Worm (Caenorhabditis elegans) whole organism, young adult: ENCODE measurements around the gene lrpc-1.

Source experiments
- B0261.1 ChIP-seq: sonication (generic microtip); optimal IDR thresholded peaks from 2 replicates; lab custom pipeline; 2016; ENCODE audit warnings: mild to moderate bottlenecking, missing genetic modification characterization, moderate library complexity, missing compliant biosample characterization
- C17E4.6 ChIP-seq: fragments of 200-800 bp; sonication (Bioruptor generic); IDR thresholded peaks from 2 replicates; pipeline ENCODE4 v1.3.6; 2022; ENCODE audit warnings: missing genetic modification reagents, missing genetic modification characterization, missing compliant biosample characterization
- D2030.7 ChIP-seq: fragments of 200-800 bp; sonication (Bioruptor generic); IDR thresholded peaks from 2 replicates; pipeline ENCODE4 v1.3.6; 2022; ENCODE audit warnings: missing genetic modification reagents, missing genetic modification characterization, missing compliant biosample characterization
- F33H1.4 ChIP-seq: fragments of 200-800 bp; sonication (Bioruptor generic); IDR thresholded peaks from 2 replicates; pipeline ENCODE4 v1.3.6; 2022; ENCODE audit warnings: missing genetic modification reagents, missing genetic modification characterization, missing compliant biosample characterization
- F39B2.1 ChIP-seq: fragments of 200-800 bp; sonication (Bioruptor generic); IDR thresholded peaks from 2 replicates; pipeline ENCODE4 v1.3.6; 2022; ENCODE audit warnings: missing genetic modification reagents, missing genetic modification characterization, missing compliant biosample characterization
- F49E8.2 ChIP-seq: sonication (generic microtip); optimal IDR thresholded peaks from 3 replicates; lab custom pipeline; 2017; ENCODE audit warnings: missing genetic modification characterization, mild to moderate bottlenecking, missing compliant biosample characterization, antibody characterized with exemption, moderate library complexity; ENCODE audit not compliant: insufficient read depth
- F55B11.4 ChIP-seq: sonication (generic microtip); optimal IDR thresholded peaks from 2 replicates; lab custom pipeline; 2016; ENCODE audit warnings: missing compliant biosample characterization, missing genetic modification characterization, borderline replicate concordance; ENCODE audit not compliant: insufficient read depth
- F57A8.1 ChIP-seq: fragments of 200-800 bp; sonication (Bioruptor generic); optimal IDR thresholded peaks from 2 replicates; lab custom pipeline; 2018; ENCODE audit warnings: mild to moderate bottlenecking, missing genetic modification characterization, moderate library complexity, missing compliant biosample characterization
- K12H6.12 ChIP-seq: fragments of 200-800 bp; sonication (Bioruptor generic); optimal IDR thresholded peaks from 2 replicates; lab custom pipeline; 2018; ENCODE audit warnings: mild to moderate bottlenecking, missing genetic modification characterization, missing compliant biosample characterization
- T07F8.4 ChIP-seq: sonication (generic microtip); optimal IDR thresholded peaks from 2 replicates; lab custom pipeline; 2016; ENCODE audit warnings: mild to moderate bottlenecking, missing genetic modification characterization, moderate library complexity, missing compliant biosample characterization
- Y53F4B.3 ChIP-seq: fragments of 200-800 bp; sonication (Bioruptor generic); IDR thresholded peaks from 2 replicates; pipeline ENCODE4 v1.3.6; 2022; ENCODE audit warnings: missing genetic modification reagents, missing genetic modification characterization, missing compliant biosample characterization
- akir-1 ChIP-seq: fragments of 200-800 bp; sonication (Bioruptor generic); optimal IDR thresholded peaks from 2 replicates; lab custom pipeline; 2018; ENCODE audit warnings: mild to moderate bottlenecking, missing genetic modification characterization, moderate library complexity, missing compliant biosample characterization
- ama-1 ChIP-seq, 3 experiments: fragments of 150-350 bp in 1 of 3; sonication (generic microtip) in 2 of 3; optimal IDR thresholded peaks; 2 replicates each; lab custom pipeline; 2014 to 2018; ENCODE audit warnings: missing biosample characterization in 2 of 3, missing genetic modification characterization in 2 of 3, missing genetic modification reagents in 2 of 3
- aptf-2 ChIP-seq: fragments of 200-800 bp; sonication (Bioruptor generic); conservative IDR thresholded peaks from 2 replicates; pipeline ENCODE4 v1.3.6; 2022; ENCODE audit warnings: missing genetic modification reagents, missing genetic modification characterization, missing compliant biosample characterization
- atf-7 ChIP-seq: sonication (generic microtip); optimal IDR thresholded peaks from 2 replicates; lab custom pipeline; 2017; ENCODE audit warnings: mild to moderate bottlenecking, missing genetic modification characterization, missing compliant biosample characterization
- attf-6 ChIP-seq: fragments of 200-800 bp; sonication (Bioruptor generic); IDR thresholded peaks from 2 replicates; pipeline ENCODE4 v1.3.6; 2022; ENCODE audit warnings: missing genetic modification reagents, missing genetic modification characterization, missing compliant biosample characterization
- ceh-40 ChIP-seq: fragments of 200-800 bp; sonication (Bioruptor generic); IDR thresholded peaks from 2 replicates; pipeline ENCODE4 v1.3.6; 2022; ENCODE audit warnings: missing genetic modification characterization, missing compliant biosample characterization
- ceh-79 ChIP-seq: sonication (generic microtip); optimal IDR thresholded peaks from 2 replicates; lab custom pipeline; 2017; ENCODE audit warnings: mild to moderate bottlenecking, missing genetic modification characterization, missing compliant biosample characterization
- chd-7 ChIP-seq: sonication (generic microtip); optimal IDR thresholded peaks from 2 replicates; lab custom pipeline; 2016; ENCODE audit warnings: mild to moderate bottlenecking, missing genetic modification characterization, moderate library complexity, missing compliant biosample characterization
- efl-1 ChIP-seq: fragments of 150-350 bp; optimal IDR thresholded peaks from 2 replicates; lab custom pipeline; 2014; ENCODE audit warnings: missing biosample characterization, missing genetic modification reagents, missing genetic modification characterization
- egl-44 ChIP-seq: fragments of 200-800 bp; sonication (Bioruptor generic); IDR thresholded peaks from 2 replicates; pipeline ENCODE4 v1.3.6; 2022; ENCODE audit warnings: missing genetic modification reagents, missing genetic modification characterization, missing compliant biosample characterization
- ets-4 ChIP-seq: fragments of 200-800 bp; sonication (Bioruptor generic); optimal IDR thresholded peaks from 2 replicates; lab custom pipeline; 2018; ENCODE audit warnings: mild to moderate bottlenecking, missing genetic modification characterization, missing compliant biosample characterization
- gei-17 ChIP-seq: fragments of 200-800 bp; sonication (Bioruptor generic); optimal IDR thresholded peaks from 2 replicates; lab custom pipeline; 2018; ENCODE audit warnings: mild to moderate bottlenecking, missing genetic modification characterization, missing compliant biosample characterization
- hrde-1 ChIP-seq: sonication (generic microtip); optimal IDR thresholded peaks from 2 replicates; lab custom pipeline; 2016; ENCODE audit warnings: missing genetic modification characterization, mild to moderate bottlenecking, missing compliant biosample characterization, moderate library complexity, missing genotype, missing genetic modification reagents, borderline replicate concordance
- hsf-1 ChIP-seq: fragments of 200-800 bp; sonication (Bioruptor generic); IDR thresholded peaks from 2 replicates; pipeline ENCODE4 v1.3.6; 2022; ENCODE audit warnings: missing genetic modification reagents, missing genetic modification characterization, missing compliant biosample characterization
- lin-26 ChIP-seq: fragments of 200-800 bp; sonication (Bioruptor generic); IDR thresholded peaks from 2 replicates; pipeline ENCODE4 v1.3.6; 2022; ENCODE audit warnings: missing genetic modification reagents, missing genetic modification characterization, missing compliant biosample characterization
- lin-54 ChIP-seq: fragments of 200-800 bp; sonication (Bioruptor generic); optimal IDR thresholded peaks from 2 replicates; lab custom pipeline; 2018; ENCODE audit warnings: mild to moderate bottlenecking, missing genetic modification characterization, missing compliant biosample characterization
- lsy-27 ChIP-seq: sonication (generic microtip); optimal IDR thresholded peaks from 2 replicates; lab custom pipeline; 2017; ENCODE audit warnings: missing genetic modification characterization, mild to moderate bottlenecking, missing compliant biosample characterization, antibody characterized with exemption, missing genotype, borderline replicate concordance; ENCODE audit not compliant: insufficient read depth
- madf-10 ChIP-seq: sonication (generic microtip); optimal IDR thresholded peaks from 2 replicates; lab custom pipeline; 2016; ENCODE audit warnings: mild to moderate bottlenecking, missing genetic modification characterization, missing compliant biosample characterization
- mel-28 ChIP-seq: sonication (generic microtip); optimal IDR thresholded peaks from 2 replicates; lab custom pipeline; 2016; ENCODE audit warnings: borderline replicate concordance, mild to moderate bottlenecking, missing genetic modification characterization, missing compliant biosample characterization
- nfyb-1 ChIP-seq: fragments of 200-800 bp; sonication (Bioruptor generic); IDR thresholded peaks from 2 replicates; pipeline ENCODE4 v1.3.6; 2022; ENCODE audit warnings: missing genetic modification reagents, missing genetic modification characterization, missing compliant biosample characterization
- nhr-120 ChIP-seq: fragments of 200-800 bp; sonication (Bioruptor generic); IDR thresholded peaks from 2 replicates; pipeline ENCODE4 v1.3.6; 2022; ENCODE audit warnings: missing genetic modification characterization, missing compliant biosample characterization
- nhr-90 ChIP-seq: sonication (generic microtip); optimal IDR thresholded peaks from 2 replicates; lab custom pipeline; 2016; ENCODE audit warnings: missing genotype, mild to moderate bottlenecking, missing genetic modification characterization, missing compliant biosample characterization
- pbrm-1 ChIP-seq: fragments of 200-800 bp; sonication (Bioruptor generic); IDR thresholded peaks from 2 replicates; pipeline ENCODE4 v1.3.6; 2022; ENCODE audit warnings: missing genetic modification reagents, missing genetic modification characterization, missing compliant biosample characterization
- rcor-1 ChIP-seq: fragments of 200-800 bp; sonication (Bioruptor generic); IDR thresholded peaks from 2 replicates; pipeline ENCODE4 v1.3.6; 2022; ENCODE audit warnings: missing genetic modification reagents, missing genetic modification characterization, missing compliant biosample characterization
- repo-1 ChIP-seq: sonication (generic microtip); optimal IDR thresholded peaks from 2 replicates; lab custom pipeline; 2017; ENCODE audit warnings: mild to moderate bottlenecking, missing genetic modification characterization, missing compliant biosample characterization
- rpc-1 ChIP-seq, 2 experiments: fragments of 150-350 bp in 1 of 2; sonication (generic microtip) in 1 of 2; optimal IDR thresholded peaks; 2 replicates each; lab custom pipeline; 2014 to 2018; ENCODE audit warnings: missing biosample characterization in 1 of 2, missing genetic modification characterization in 1 of 2, missing genetic modification reagents in 1 of 2, missing genotype in 1 of 2
- snpc-1.1 ChIP-seq: sonication (generic microtip); optimal IDR thresholded peaks from 2 replicates; lab custom pipeline; 2017; ENCODE audit warnings: missing genetic modification characterization, mild to moderate bottlenecking, missing compliant biosample characterization, antibody characterized with exemption, moderate library complexity, missing genotype, missing genetic modification reagents; ENCODE audit not compliant: insufficient read depth
- snpc-3.4 ChIP-seq: sonication (generic microtip); optimal IDR thresholded peaks from 2 replicates; lab custom pipeline; 2017; ENCODE audit warnings: missing genetic modification characterization, mild to moderate bottlenecking, missing compliant biosample characterization, antibody characterized with exemption, moderate library complexity, missing genotype, missing genetic modification reagents
- unc-130 ChIP-seq: sonication (generic microtip); optimal IDR thresholded peaks from 2 replicates; lab custom pipeline; 2016; ENCODE audit warnings: missing genetic modification reagents, missing genetic modification characterization, missing compliant biosample characterization
- ztf-22 ChIP-seq: fragments of 200-800 bp; sonication (Bioruptor generic); optimal IDR thresholded peaks from 2 replicates; lab custom pipeline; 2018; ENCODE audit warnings: mild to moderate bottlenecking, missing genetic modification characterization, moderate library complexity, missing compliant biosample characterization
- ztf-25 ChIP-seq: fragments of 200-800 bp; sonication (Bioruptor generic); IDR thresholded peaks from 2 replicates; pipeline ENCODE4 v1.3.6; 2022; ENCODE audit warnings: missing genetic modification reagents, missing genetic modification characterization, missing compliant biosample characterization
- ztf-28 ChIP-seq: fragments of 200-800 bp; sonication (Bioruptor generic); IDR thresholded peaks from 2 replicates; pipeline ENCODE4 v1.3.6; 2022; ENCODE audit warnings: missing genetic modification reagents, missing genetic modification characterization, missing compliant biosample characterization
- ztf-3 ChIP-seq: fragments of 200-800 bp; sonication (Bioruptor generic); optimal IDR thresholded peaks from 2 replicates; lab custom pipeline; 2018; ENCODE audit warnings: mild to moderate bottlenecking, missing genetic modification characterization, missing compliant biosample characterization
- ztf-6 ChIP-seq: fragments of 200-800 bp; sonication (Bioruptor generic); IDR thresholded peaks from 2 replicates; pipeline ENCODE4 v1.3.6; 2022; ENCODE audit warnings: missing genetic modification reagents, missing genetic modification characterization, missing compliant biosample characterization

The lrpc-1 gene

DNA sequence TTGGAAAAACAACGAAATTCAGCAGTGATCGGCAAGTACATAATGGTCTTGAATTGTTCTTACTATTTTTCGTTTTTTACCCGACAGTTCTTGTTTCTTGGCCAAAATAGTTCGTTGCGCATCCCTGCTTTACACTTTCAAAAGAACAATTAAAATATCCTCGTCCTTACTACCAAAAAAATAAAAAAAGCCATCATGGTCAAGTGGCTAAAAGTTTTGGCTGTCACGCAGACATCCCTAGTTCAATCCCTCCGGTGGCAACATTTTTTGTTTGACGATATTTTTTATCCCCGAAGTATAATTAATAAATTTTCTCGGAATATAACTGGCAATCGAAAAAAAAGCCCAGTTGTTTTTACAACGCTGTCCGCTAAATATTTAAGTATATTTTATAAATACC lies 21.1 kb downstream of the lrpc-1 start (continued):
- TF ChIP-seq F39B2.1 (GFP tag; lab: Robert Waterston, UW) (peak; percentile 80), chd-7 (tag; lab: Kevin White, UChicago) (peak; percentile 61), lsy-27 (tag; lab: Kevin White, UChicago) (no peak), B0261.1 (tag; lab: Kevin White, UChicago) (peak; percentile 67), madf-10 (tag; lab: Kevin White, UChicago) (no peak), nfyb-1 (peak; percentile 48; the same call in 1 of the 2 replicates), F55B11.4 (tag; lab: Kevin White, UChicago) (no peak), efl-1 (GFP tag; lab: Kevin White, UChicago) (no peak), ztf-6 (GFP tag; lab: Robert Waterston, UW) (no peak), mel-28 (tag; lab: Kevin White, UChicago) (no peak), ztf-28 (GFP tag; lab: Robert Waterston, UW) (0 out of 2 replicates have a peak, but pooled peaks have one; percentile 55), F49E8.2 (tag; lab: Kevin White, UChicago) (peak; percentile 44), hrde-1 (tag; lab: Kevin White, UChicago) (peak; percentile 62), ztf-22 (GFP tag; lab: Kevin White, UChicago) (no peak), F57A8.1 (GFP tag; lab: Kevin White, UChicago) (peak; percentile 53), unc-130 (GFP tag; lab: Kevin White, UChicago) (peak; percentile 13), nhr-90 (peak; percentile 60), attf-6 (peak; percentile 76; the same call in 1 of the 2 replicates), ztf-3 (GFP tag; lab: Kevin White, UChicago) (no peak), rpc-1 (optimal IDR thresholded peaks at IDR 0.05; lab: Kevin White, UChicago) (peak; percentile 73), rpc-1 (tag; optimal IDR thresholded peaks at IDR 0.05; lab: Kevin White, UChicago) (peak; percentile 93), lin-26 (GFP tag; lab: Robert Waterston, UW) (peak; percentile 97), ceh-79 (tag; lab: Kevin White, UChicago) (peak; percentile 16), F33H1.4 (GFP tag; lab: Robert Waterston, UW) (peak; percentile 9; the same call in 1 of the 2 replicates), C17E4.6 (GFP tag; lab: Robert Waterston, UW) (peak; percentile 71), ztf-25 (GFP tag; lab: Robert Waterston, UW) (peak; percentile 94), repo-1 (tag; lab: Kevin White, UChicago) (peak; percentile 29), egl-44 (GFP tag; lab: Robert Waterston, UW) (no peak), lin-54 (GFP tag; lab: Kevin White, UChicago) (peak; percentile 56), Y53F4B.3 (GFP tag; lab: Robert Waterston, UW) (peak; percentile 68; the same call in 1 of the 2 replicates), atf-7 (tag; lab: Kevin White, UChicago) (peak; percentile 72), pbrm-1 (GFP tag; lab: Robert Waterston, UW) (peak; percentile 68), D2030.7 (GFP tag; lab: Robert Waterston, UW) (peak; percentile 79), ets-4 (GFP tag; lab: Kevin White, UChicago) (no peak), rcor-1 (GFP tag; lab: Robert Waterston, UW) (peak; percentile 51), snpc-1.1 (tag; lab: Kevin White, UChicago) (peak; percentile 68), nhr-120 (0 out of 2 replicates have a peak, but pooled peaks have one; percentile 54), gei-17 (no peak), ceh-40 (0 out of 2 replicates have a peak, but pooled peaks have one; percentile 75), akir-1 (no peak), hsf-1 (GFP tag; lab: Robert Waterston, UW) (peak; percentile 61; the same call in 1 of the 2 replicates), aptf-2 (0 out of 2 replicates have a peak, but pooled peaks have one; percentile 10), ama-1 (optimal IDR thresholded peaks at IDR 0.05; lab: Kevin White, UChicago) (no peak), ama-1 (GFP tag; optimal IDR thresholded peaks at IDR 0.05; lab: Kevin White, UChicago) (peak in 1 of 2 experiments; percentile 86), snpc-3.4 (tag; lab: Kevin White, UChicago) (peak; percentile 77), K12H6.12 (tag; lab: Kevin White, UChicago) (no peak), T07F8.4 (tag; lab: Kevin White, UChicago) (no peak)
